Worm (Caenorhabditis elegans) whole organism, young adult: ENCODE results near the gene C09B9.1.

Experiments used
- B0019.2 ChIP-seq: fragments of 200-800 bp; sonication (Bioruptor generic); conservative IDR thresholded peaks from 2 replicates; pipeline ENCODE4 v1.3.6; 2022; ENCODE audit warnings: missing genetic modification reagents, missing genetic modification characterization, missing compliant biosample characterization
- B0035.1 ChIP-seq: sonication (generic microtip); optimal IDR thresholded peaks from 2 replicates; lab custom pipeline; 2016; ENCODE audit warnings: missing genetic modification characterization, mild to moderate bottlenecking, missing compliant biosample characterization, missing genotype, missing genetic modification reagents
- F10E7.11 ChIP-seq: sonication (generic microtip); optimal IDR thresholded peaks from 2 replicates; lab custom pipeline; 2017; ENCODE audit warnings: mild to moderate bottlenecking, missing genetic modification characterization, moderate library complexity, missing compliant biosample characterization
- F52B5.7 ChIP-seq: sonication (generic microtip); optimal IDR thresholded peaks from 2 replicates; lab custom pipeline; 2016; ENCODE audit warnings: mild to moderate bottlenecking, missing genetic modification characterization, missing compliant biosample characterization
- F55B11.4 ChIP-seq: sonication (generic microtip); optimal IDR thresholded peaks from 2 replicates; lab custom pipeline; 2016; ENCODE audit warnings: missing compliant biosample characterization, missing genetic modification characterization, borderline replicate concordance; ENCODE audit not compliant: insufficient read depth
- F57A8.1 ChIP-seq: fragments of 200-800 bp; sonication (Bioruptor generic); optimal IDR thresholded peaks from 2 replicates; lab custom pipeline; 2018; ENCODE audit warnings: mild to moderate bottlenecking, missing genetic modification characterization, moderate library complexity, missing compliant biosample characterization
- T07F8.4 ChIP-seq: sonication (generic microtip); optimal IDR thresholded peaks from 2 replicates; lab custom pipeline; 2016; ENCODE audit warnings: mild to moderate bottlenecking, missing genetic modification characterization, moderate library complexity, missing compliant biosample characterization
- Y53G8AR.9 ChIP-seq: fragments of 200-800 bp; sonication (Bioruptor generic); conservative IDR thresholded peaks from 2 replicates; pipeline ENCODE4 v1.3.6; 2022; ENCODE audit warnings: missing genetic modification reagents, missing genetic modification characterization, missing compliant biosample characterization
- Y56A3A.18 ChIP-seq: fragments of 200-800 bp; sonication (Bioruptor generic); IDR thresholded peaks from 2 replicates; pipeline ENCODE4 v1.3.6; 2022; ENCODE audit warnings: missing genetic modification reagents, missing genetic modification characterization, missing compliant biosample characterization
- Y95B8A.8 ChIP-seq: fragments of 200-800 bp; sonication (Bioruptor generic); IDR thresholded peaks from 2 replicates; pipeline ENCODE4 v1.3.6; 2022; ENCODE audit warnings: missing genetic modification reagents, missing genetic modification characterization, missing compliant biosample characterization
- ZK185.1 ChIP-seq: sonication (generic microtip); optimal IDR thresholded peaks from 2 replicates; lab custom pipeline; 2016; ENCODE audit warnings: mild to moderate bottlenecking, missing genetic modification characterization, missing compliant biosample characterization; ENCODE audit not compliant: poor library complexity, severe bottlenecking
- akir-1 ChIP-seq: fragments of 200-800 bp; sonication (Bioruptor generic); optimal IDR thresholded peaks from 2 replicates; lab custom pipeline; 2018; ENCODE audit warnings: mild to moderate bottlenecking, missing genetic modification characterization, moderate library complexity, missing compliant biosample characterization
- aptf-2 ChIP-seq: fragments of 200-800 bp; sonication (Bioruptor generic); conservative IDR thresholded peaks from 2 replicates; pipeline ENCODE4 v1.3.6; 2022; ENCODE audit warnings: missing genetic modification reagents, missing genetic modification characterization, missing compliant biosample characterization
- aptf-3 ChIP-seq: fragments of 200-800 bp; sonication (Bioruptor generic); IDR thresholded peaks from 2 replicates; pipeline ENCODE4 v1.3.6; 2022; ENCODE audit warnings: missing genetic modification characterization, missing compliant biosample characterization
- atf-7 ChIP-seq: sonication (generic microtip); optimal IDR thresholded peaks from 2 replicates; lab custom pipeline; 2017; ENCODE audit warnings: mild to moderate bottlenecking, missing genetic modification characterization, missing compliant biosample characterization
- bed-2 ChIP-seq: fragments of 200-800 bp; sonication (Bioruptor generic); IDR thresholded peaks from 2 replicates; pipeline ENCODE4 v1.3.6; 2022; ENCODE audit warnings: missing genetic modification reagents, missing genetic modification characterization, missing compliant biosample characterization
- ceh-58 ChIP-seq: fragments of 200-800 bp; sonication (Bioruptor generic); IDR thresholded peaks from 2 replicates; pipeline ENCODE4 v1.3.6; 2022; ENCODE audit warnings: missing genetic modification characterization, missing compliant biosample characterization
- ceh-79 ChIP-seq: sonication (generic microtip); optimal IDR thresholded peaks from 2 replicates; lab custom pipeline; 2017; ENCODE audit warnings: mild to moderate bottlenecking, missing genetic modification characterization, missing compliant biosample characterization
- chd-7 ChIP-seq: sonication (generic microtip); optimal IDR thresholded peaks from 2 replicates; lab custom pipeline; 2016; ENCODE audit warnings: mild to moderate bottlenecking, missing genetic modification characterization, moderate library complexity, missing compliant biosample characterization
- egl-18 ChIP-seq: fragments of 200-800 bp; sonication (Bioruptor generic); IDR thresholded peaks from 2 replicates; pipeline ENCODE4 v1.3.6; 2022; ENCODE audit warnings: missing genetic modification reagents, missing genetic modification characterization, missing compliant biosample characterization
- egl-44 ChIP-seq: fragments of 200-800 bp; sonication (Bioruptor generic); IDR thresholded peaks from 2 replicates; pipeline ENCODE4 v1.3.6; 2022; ENCODE audit warnings: missing genetic modification reagents, missing genetic modification characterization, missing compliant biosample characterization
- ekl-4 ChIP-seq: fragments of 200-800 bp; sonication (Bioruptor generic); IDR thresholded peaks from 2 replicates; pipeline ENCODE4 v1.3.6; 2022; ENCODE audit warnings: missing genetic modification reagents, missing genetic modification characterization, missing compliant biosample characterization
- ets-4 ChIP-seq: fragments of 200-800 bp; sonication (Bioruptor generic); optimal IDR thresholded peaks from 2 replicates; lab custom pipeline; 2018; ENCODE audit warnings: mild to moderate bottlenecking, missing genetic modification characterization, missing compliant biosample characterization
- gei-17 ChIP-seq: fragments of 200-800 bp; sonication (Bioruptor generic); optimal IDR thresholded peaks from 2 replicates; lab custom pipeline; 2018; ENCODE audit warnings: mild to moderate bottlenecking, missing genetic modification characterization, missing compliant biosample characterization
- lag-1 ChIP-seq: fragments of 200-800 bp; sonication (Bioruptor generic); IDR thresholded peaks from 2 replicates; pipeline ENCODE4 v1.3.6; 2022; ENCODE audit warnings: missing genetic modification reagents, missing genetic modification characterization, missing compliant biosample characterization
- lin-54 ChIP-seq: fragments of 200-800 bp; sonication (Bioruptor generic); optimal IDR thresholded peaks from 2 replicates; lab custom pipeline; 2018; ENCODE audit warnings: mild to moderate bottlenecking, missing genetic modification characterization, missing compliant biosample characterization
- lir-1 ChIP-seq: fragments of 200-800 bp; sonication (Bioruptor generic); conservative IDR thresholded peaks from 2 replicates; pipeline ENCODE4 v1.3.6; 2022; ENCODE audit warnings: missing genetic modification reagents, missing genetic modification characterization, missing compliant biosample characterization
- lsy-27 ChIP-seq: sonication (generic microtip); optimal IDR thresholded peaks from 2 replicates; lab custom pipeline; 2017; ENCODE audit warnings: missing genetic modification characterization, mild to moderate bottlenecking, missing compliant biosample characterization, antibody characterized with exemption, missing genotype, borderline replicate concordance; ENCODE audit not compliant: insufficient read depth
- madf-8 ChIP-seq: fragments of 200-800 bp; sonication (Bioruptor generic); conservative IDR thresholded peaks from 2 replicates; pipeline ENCODE4 v1.3.6; 2022; ENCODE audit warnings: missing genetic modification reagents, missing genetic modification characterization, missing compliant biosample characterization
- mcd-1 ChIP-seq: fragments of 200-800 bp; sonication (Bioruptor generic); IDR thresholded peaks from 2 replicates; pipeline ENCODE4 v1.3.6; 2022; ENCODE audit warnings: missing genetic modification reagents, missing genetic modification characterization, missing compliant biosample characterization
- mxl-1 ChIP-seq: sonication (generic microtip); optimal IDR thresholded peaks from 2 replicates; lab custom pipeline; 2016; ENCODE audit warnings: missing genetic modification characterization, missing compliant biosample characterization
- nfya-1 ChIP-seq: sonication (generic microtip); optimal IDR thresholded peaks from 2 replicates; lab custom pipeline; 2017; ENCODE audit warnings: antibody characterized with exemption, missing compliant biosample characterization, missing genetic modification characterization, borderline replicate concordance; ENCODE audit not compliant: insufficient read depth
- nfyb-1 ChIP-seq: fragments of 200-800 bp; sonication (Bioruptor generic); IDR thresholded peaks from 2 replicates; pipeline ENCODE4 v1.3.6; 2022; ENCODE audit warnings: missing genetic modification reagents, missing genetic modification characterization, missing compliant biosample characterization
- nhr-27 ChIP-seq: fragments of 200-800 bp; sonication (Bioruptor generic); optimal IDR thresholded peaks from 2 replicates; lab custom pipeline; 2018; ENCODE audit warnings: mild to moderate bottlenecking, missing genetic modification characterization, moderate library complexity, missing compliant biosample characterization
- nhr-80 ChIP-seq: sonication (generic microtip); optimal IDR thresholded peaks from 2 replicates; lab custom pipeline; 2016; ENCODE audit warnings: missing genetic modification characterization, missing compliant biosample characterization
- pha-4 ChIP-seq: fragments of 150-350 bp; sonication (generic microtip); optimal IDR thresholded peaks from 2 replicates; lab custom pipeline; 2014; ENCODE audit warnings: missing biosample characterization, missing genetic modification reagents, missing genetic modification characterization
- rec-8 ChIP-seq, 2 experiments: sonication (generic microtip); optimal IDR thresholded peaks; 2 replicates each; lab custom pipeline; 2016; ENCODE audit warnings: mild to moderate bottlenecking in 2 of 2, missing genetic modification characterization in 2 of 2, missing genetic modification reagents in 2 of 2, missing genotype in 2 of 2, missing biosample characterization in 1 of 2, missing compliant biosample characterization in 1 of 2, moderate library complexity in 1 of 2
- repo-1 ChIP-seq: sonication (generic microtip); optimal IDR thresholded peaks from 2 replicates; lab custom pipeline; 2017; ENCODE audit warnings: mild to moderate bottlenecking, missing genetic modification characterization, missing compliant biosample characterization
- rpc-1 ChIP-seq, 2 experiments: fragments of 150-350 bp in 1 of 2; sonication (generic microtip) in 1 of 2; optimal IDR thresholded peaks; 2 replicates each; lab custom pipeline; 2014 to 2018; ENCODE audit warnings: missing biosample characterization in 1 of 2, missing genetic modification characterization in 1 of 2, missing genetic modification reagents in 1 of 2, missing genotype in 1 of 2
- sdz-38 ChIP-seq: sonication (generic microtip); optimal IDR thresholded peaks from 2 replicates; lab custom pipeline; 2016; ENCODE audit warnings: missing genotype, missing genetic modification characterization, missing compliant biosample characterization
- sea-2 ChIP-seq: fragments of 200-800 bp; sonication (Bioruptor generic); IDR thresholded peaks from 2 replicates; pipeline ENCODE4 v1.3.6; 2022; ENCODE audit warnings: missing genetic modification characterization, missing compliant biosample characterization
- snpc-1.3 ChIP-seq: sonication (generic microtip); optimal IDR thresholded peaks from 2 replicates; lab custom pipeline; 2017; ENCODE audit warnings: missing genetic modification characterization, mild to moderate bottlenecking, missing compliant biosample characterization, antibody characterized with exemption, moderate library complexity, missing genotype, missing genetic modification reagents; ENCODE audit not compliant: insufficient read depth
- snpc-4 ChIP-seq, 5 experiments: fragments of 150-350 bp in 1 of 5; sonication (generic microtip) in 4 of 5; optimal IDR thresholded peaks; 2 replicates each; lab custom pipeline; 2014 to 2018; ENCODE audit warnings: missing genetic modification characterization in 5 of 5, missing biosample characterization in 3 of 5, antibody characterized with exemption in 2 of 5, mild to moderate bottlenecking in 2 of 5, missing compliant biosample characterization in 2 of 5, missing genotype in 2 of 5, moderate library complexity in 2 of 5, missing genetic modification reagents in 1 of 5
- tbp1 ChIP-seq: fragments of 200-800 bp; sonication (Bioruptor generic); optimal IDR thresholded peaks from 2 replicates; lab custom pipeline; 2018; ENCODE audit warnings: mild to moderate bottlenecking, missing genetic modification characterization, missing compliant biosample characterization
- tlf-1 ChIP-seq: fragments of 200-800 bp; sonication (Bioruptor generic); optimal IDR thresholded peaks from 2 replicates; lab custom pipeline; 2018; ENCODE audit warnings: mild to moderate bottlenecking, missing genetic modification characterization, missing compliant biosample characterization
- ztf-26 ChIP-seq: sonication (generic microtip); optimal IDR thresholded peaks from 2 replicates; lab custom pipeline; 2017; ENCODE audit warnings: missing genetic modification characterization, missing compliant biosample characterization
- ztf-28 ChIP-seq: fragments of 200-800 bp; sonication (Bioruptor generic); IDR thresholded peaks from 2 replicates; pipeline ENCODE4 v1.3.6; 2022; ENCODE audit warnings: missing genetic modification reagents, missing genetic modification characterization, missing compliant biosample characterization

The C09B9.1 gene

ce11 chrIV:5086961-5087326 lies 49.4 kb downstream of the C09B9.1 start (continued):
- TF ChIP-seq lsy-27 (tag; lab: Kevin White, UChicago): no peak
- no peak for TF ChIP-seq akir-1 (GFP tag; lab: Kevin White, UChicago)
- TF ChIP-seq tlf-1 (GFP tag; lab: Kevin White, UChicago): no peak
- TF ChIP-seq rec-8 (tag; optimal IDR thresholded peaks at IDR 0.05; lab: Kevin White, UChicago): no peak
- no peak for TF ChIP-seq gei-17 (GFP tag; lab: Kevin White, UChicago)
- TF ChIP-seq repo-1 (tag; lab: Kevin White, UChicago): no peak
- TF ChIP-seq aptf-3: no peak
- 0 out of 2 replicates have a peak, but pooled peaks have one; percentile 40 for TF ChIP-seq egl-18 (GFP tag; lab: Robert Waterston, UW)
- TF ChIP-seq ztf-26: no peak
- TF ChIP-seq ceh-79 (tag; lab: Kevin White, UChicago): no peak
- no peak for TF ChIP-seq tbp1
- TF ChIP-seq mxl-1 (tag; lab: Kevin White, UChicago): no peak
- TF ChIP-seq snpc-4 (GFP tag; optimal IDR thresholded peaks at IDR 0.05; lab: Kevin White, UChicago): no peak
- TF ChIP-seq snpc-4 (tag; optimal IDR thresholded peaks at IDR 0.05; lab: Kevin White, UChicago): peak in 1 of 4 experiments; percentile 9
- no peak for TF ChIP-seq Y56A3A.18
- TF ChIP-seq madf-8: no peak
- TF ChIP-seq nhr-80 (tag; lab: Kevin White, UChicago): no peak
- no peak for TF ChIP-seq lag-1
- no peak for TF ChIP-seq egl-44 (GFP tag; lab: Robert Waterston, UW)
- TF ChIP-seq F52B5.7 (tag; lab: Kevin White, UChicago): peak; percentile 56
- TF ChIP-seq ceh-58: no peak
- 0 out of 2 replicates have a peak, but pooled peaks have one; percentile 24 for TF ChIP-seq mcd-1
- no peak for TF ChIP-seq F10E7.11 (tag; lab: Kevin White, UChicago)
- TF ChIP-seq T07F8.4 (tag; lab: Kevin White, UChicago): no peak
- no peak for TF ChIP-seq F55B11.4 (tag; lab: Kevin White, UChicago)
- TF ChIP-seq sea-2 (GFP tag; lab: Robert Waterston, UW): no peak
- no peak for TF ChIP-seq aptf-2 (GFP tag; lab: Robert Waterston, UW)
- no peak for TF ChIP-seq B0035.1 (tag; lab: Kevin White, UChicago)
- TF ChIP-seq lin-54 (GFP tag; lab: Kevin White, UChicago): no peak
- no peak for TF ChIP-seq chd-7 (tag; lab: Kevin White, UChicago)
- 0 out of 2 replicates have a peak, but pooled peaks have one; percentile 7 for TF ChIP-seq ekl-4 (GFP tag; lab: Robert Waterston, UW)
- TF ChIP-seq sdz-38 (tag; lab: Kevin White, UChicago): no peak
- peak; percentile 41 for TF ChIP-seq atf-7 (tag; lab: Kevin White, UChicago)
- TF ChIP-seq bed-2 (GFP tag; lab: Robert Waterston, UW): no peak
- TF ChIP-seq nhr-27 (tag; lab: Kevin White, UChicago): no peak
- peak; percentile 18 for TF ChIP-seq Y53G8AR.9
- peak; percentile 70 for TF ChIP-seq ZK185.1
- no peak for TF ChIP-seq Y95B8A.8 (GFP tag; lab: Robert Waterston, UW)
- no peak for TF ChIP-seq lir-1
- TF ChIP-seq B0019.2 (GFP tag; lab: Robert Waterston, UW): no peak
- TF ChIP-seq pha-4 (tag; lab: Kevin White, UChicago): no peak
- no peak for TF ChIP-seq ztf-28 (GFP tag; lab: Robert Waterston, UW)
- TF ChIP-seq ets-4: peak; percentile 6
- TF ChIP-seq nfya-1 (tag; lab: Kevin White, UChicago): no peak
- no peak for TF ChIP-seq F57A8.1
- TF ChIP-seq snpc-1.3 (tag; lab: Kevin White, UChicago): no peak
- TF ChIP-seq nfyb-1: 0 out of 2 replicates have a peak, but pooled peaks have one; percentile 30
- TF ChIP-seq rpc-1 (optimal IDR thresholded peaks at IDR 0.05; lab: Kevin White, UChicago): no peak
- TF ChIP-seq rpc-1 (tag; optimal IDR thresholded peaks at IDR 0.05; lab: Kevin White, UChicago): no peak
